Fruit fly (Drosophila melanogaster): ENCODE results near the gene Wdr81.

- no peak for TF ChIP-seq gl (tag; optimal IDR thresholded peaks at IDR 0.05)
- TF ChIP-seq Snoo (tag; optimal IDR thresholded peaks at IDR 0.05) = no peak
- no peak for TF ChIP-seq rn (GFP tag; IDR thresholded peaks at IDR 0.05)
- no peak for TF ChIP-seq CG17806 (tag; optimal IDR thresholded peaks at IDR 0.05)
- TF ChIP-seq CG8159 (tag; optimal IDR thresholded peaks at IDR 0.05) = no peak
- no peak for TF ChIP-seq EcR (GFP tag; optimal IDR thresholded peaks at IDR 0.05)
- no peak for TF ChIP-seq fd96Ca (GFP tag; IDR thresholded peaks at IDR 0.05)
- TF ChIP-seq CG12605 (GFP tag; IDR thresholded peaks at IDR 0.05) = no peak
- no peak for TF ChIP-seq CG34367 (tag; optimal IDR thresholded peaks at IDR 0.05)
- TF ChIP-seq CG9948 (tag; optimal IDR thresholded peaks at IDR 0.05) = no peak
- no peak for TF ChIP-seq CG14655 (GFP tag; optimal IDR thresholded peaks at IDR 0.05)
- TF ChIP-seq D1 (tag; optimal IDR thresholded peaks at IDR 0.05) = no peak
- TF ChIP-seq CG4496 (GFP tag; IDR thresholded peaks at IDR 0.05) = no peak
Observed at dm6 chr2L:12048723-12049122, 28.0 kb upstream of the Wdr81 start, which contains the start of gene Plzf.
